Worm (Caenorhabditis elegans) whole organism, L1 larva: ENCODE results near the gene lips-9.

ENCODE experiments used
- aha-1 ChIP-seq: fragments of 150-350 bp; optimal IDR thresholded peaks from 2 replicates; lab custom pipeline; 2014; ENCODE audit warnings: missing biosample characterization, missing genetic modification characterization
- aly-2 ChIP-seq: fragments of 150-350 bp; optimal IDR thresholded peaks from 2 replicates; lab custom pipeline; 2014; ENCODE audit warnings: missing biosample characterization, missing genetic modification characterization
- ceh-63 ChIP-seq: fragments of 200-800 bp; sonication (Bioruptor generic); optimal IDR thresholded peaks from 2 replicates; lab custom pipeline; 2018; ENCODE audit warnings: mild to moderate bottlenecking, missing genetic modification characterization, missing compliant biosample characterization
- ceh-88 ChIP-seq: fragments of 200-800 bp; sonication (Bioruptor generic); IDR thresholded peaks from 2 replicates; pipeline ENCODE4 v1.3.6; 2022; ENCODE audit warnings: missing genetic modification characterization, missing compliant biosample characterization
- ces-1 ChIP-seq: fragments of 150-350 bp; optimal IDR thresholded peaks from 2 replicates; lab custom pipeline; 2014; ENCODE audit warnings: missing biosample characterization, missing genetic modification reagents, missing genetic modification characterization
- dpl-1 ChIP-seq, 3 experiments: fragments of 150-350 bp in 2 of 3; sonication (generic microtip) in 1 of 3; optimal IDR thresholded peaks; 2 replicates each; lab custom pipeline; 2014 to 2017; ENCODE audit warnings: missing biosample characterization in 3 of 3, missing genetic modification characterization in 3 of 3, missing genetic modification reagents in 3 of 3
- efl-1 ChIP-seq, 4 experiments: fragments of 150-350 bp; optimal IDR thresholded peaks in 3 of 4; peaks in 1 of 4; 1 replicate in 1 of 4; 2 replicates in 3 of 4; lab custom pipeline; 2014; ENCODE audit warnings: missing biosample characterization in 2 of 4, missing genetic modification characterization in 2 of 4, missing genetic modification reagents in 2 of 4
- efl-3 ChIP-seq: fragments of 200-800 bp; sonication (Bioruptor generic); optimal IDR thresholded peaks from 2 replicates; lab custom pipeline; 2018; ENCODE audit warnings: mild to moderate bottlenecking, missing genetic modification characterization, missing compliant biosample characterization
- fkh-4 ChIP-seq: sonication (generic microtip); optimal IDR thresholded peaks from 2 replicates; lab custom pipeline; 2016; ENCODE audit warnings: missing compliant biosample characterization, missing genetic modification characterization, borderline replicate concordance
- fos-1 ChIP-seq: fragments of 150-350 bp; optimal IDR thresholded peaks from 2 replicates; lab custom pipeline; 2014; ENCODE audit warnings: missing biosample characterization, missing genetic modification characterization
- grh-1 ChIP-seq: fragments of 200-800 bp; sonication (Bioruptor generic); IDR thresholded peaks from 2 replicates; pipeline ENCODE4 v1.3.6; 2022; ENCODE audit warnings: missing genetic modification reagents, missing genetic modification characterization, missing compliant biosample characterization
- isw-1 ChIP-seq: fragments of 200-800 bp; sonication (Bioruptor generic); IDR thresholded peaks from 2 replicates; pipeline ENCODE4 v1.3.6; 2022; ENCODE audit warnings: missing genetic modification characterization, missing compliant biosample characterization
- jun-1 ChIP-seq: fragments of 150-350 bp; optimal IDR thresholded peaks from 2 replicates; lab custom pipeline; 2014; ENCODE audit warnings: missing biosample characterization, missing genetic modification reagents, missing genetic modification characterization
- lin-13 ChIP-seq: fragments of 150-350 bp; optimal IDR thresholded peaks from 2 replicates; lab custom pipeline; 2014; ENCODE audit warnings: missing biosample characterization, missing genetic modification reagents, missing genetic modification characterization
- lin-14 ChIP-seq: fragments of 200-800 bp; sonication (Bioruptor generic); optimal IDR thresholded peaks from 2 replicates; lab custom pipeline; 2018; ENCODE audit warnings: mild to moderate bottlenecking, missing genetic modification characterization, moderate library complexity, missing compliant biosample characterization
- lin-15B ChIP-seq: fragments of 150-350 bp; sonication (generic microtip); optimal IDR thresholded peaks from 3 replicates; lab custom pipeline; 2014; ENCODE audit warnings: missing biosample characterization, missing genetic modification characterization
- lin-35 ChIP-seq, 2 experiments: fragments of 150-350 bp; optimal IDR thresholded peaks; 2 replicates each; lab custom pipeline; 2014; ENCODE audit warnings: missing biosample characterization in 2 of 2, missing genetic modification characterization in 2 of 2, missing genetic modification reagents in 2 of 2
- lin-39 ChIP-seq: fragments of 150-350 bp; optimal IDR thresholded peaks from 2 replicates; lab custom pipeline; 2014; ENCODE audit warnings: missing biosample characterization, missing genetic modification reagents, missing genetic modification characterization
- lsy-2 ChIP-seq, 2 experiments: fragments of 150-350 bp; optimal IDR thresholded peaks; 2 replicates each; lab custom pipeline; 2014; ENCODE audit warnings: missing biosample characterization in 2 of 2, missing genetic modification characterization in 2 of 2
- mep-1 ChIP-seq: fragments of 150-350 bp; optimal IDR thresholded peaks from 2 replicates; lab custom pipeline; 2014; ENCODE audit warnings: missing biosample characterization, missing genetic modification characterization
- nhr-71 ChIP-seq: sonication (generic microtip); optimal IDR thresholded peaks from 2 replicates; lab custom pipeline; 2016; ENCODE audit warnings: mild to moderate bottlenecking, missing genetic modification characterization, moderate library complexity, missing compliant biosample characterization
- nhr-76 ChIP-seq: sonication (generic microtip); optimal IDR thresholded peaks from 2 replicates; lab custom pipeline; 2017; ENCODE audit warnings: missing biosample characterization, missing genetic modification characterization
- nhr-77 ChIP-seq: fragments of 150-350 bp; optimal IDR thresholded peaks from 2 replicates; lab custom pipeline; 2014; ENCODE audit warnings: missing biosample characterization, missing genetic modification characterization
- nhr-85 ChIP-seq: sonication (generic microtip); peaks from one replicate; lab custom pipeline; 2016; ENCODE audit warnings: missing genetic modification characterization, inconsistent platforms, missing compliant biosample characterization
- pag-3 ChIP-seq: sonication (generic microtip); optimal IDR thresholded peaks from 2 replicates; lab custom pipeline; 2017; ENCODE audit warnings: missing genetic modification characterization, mild to moderate bottlenecking, missing compliant biosample characterization, antibody characterized with exemption, borderline replicate concordance; ENCODE audit not compliant: insufficient read depth
- rnt-1 ChIP-seq: sonication (generic microtip); optimal IDR thresholded peaks from 2 replicates; lab custom pipeline; 2016; ENCODE audit warnings: mild to moderate bottlenecking, missing genetic modification characterization, moderate library complexity, missing compliant biosample characterization
- skn-1 ChIP-seq: fragments of 150-350 bp; optimal IDR thresholded peaks from 2 replicates; lab custom pipeline; 2014; ENCODE audit warnings: missing biosample characterization, missing genetic modification characterization
- snpc-4 ChIP-seq: fragments of 150-350 bp; optimal IDR thresholded peaks from 2 replicates; lab custom pipeline; 2014; ENCODE audit warnings: missing biosample characterization, missing genetic modification characterization
- snu-23 ChIP-seq: sonication (generic microtip); optimal IDR thresholded peaks from 2 replicates; lab custom pipeline; 2016; ENCODE audit warnings: missing genetic modification characterization, missing compliant biosample characterization
- sox-4 ChIP-seq: sonication (generic microtip); optimal IDR thresholded peaks from 2 replicates; lab custom pipeline; 2016; ENCODE audit warnings: missing genetic modification characterization, missing compliant biosample characterization
- swsn-7 ChIP-seq: sonication (generic microtip); optimal IDR thresholded peaks from 2 replicates; lab custom pipeline; 2016; ENCODE audit warnings: missing genetic modification characterization, missing compliant biosample characterization
- tlp-1 ChIP-seq: fragments of 150-350 bp; optimal IDR thresholded peaks from 2 replicates; lab custom pipeline; 2014; ENCODE audit warnings: missing biosample characterization, missing genetic modification characterization
- unc-130 ChIP-seq: fragments of 150-350 bp; optimal IDR thresholded peaks from 2 replicates; lab custom pipeline; 2017; ENCODE audit warnings: missing biosample characterization, missing genetic modification characterization, inconsistent platforms
- unc-30 ChIP-seq: sonication (generic microtip); optimal IDR thresholded peaks from 2 replicates; lab custom pipeline; 2017; ENCODE audit warnings: missing biosample characterization, missing genetic modification characterization
- xbp-1 ChIP-seq: sonication (generic microtip); optimal IDR thresholded peaks from 2 replicates; lab custom pipeline; 2016; ENCODE audit warnings: missing genetic modification characterization, missing compliant biosample characterization
- ztf-11 ChIP-seq, 2 experiments: sonication (generic microtip); optimal IDR thresholded peaks; 2 replicates each; lab custom pipeline; 2016 to 2017; ENCODE audit warnings: missing genetic modification characterization in 2 of 2, missing biosample characterization in 1 of 2, missing compliant biosample characterization in 1 of 2

The lips-9 gene

DNA sequence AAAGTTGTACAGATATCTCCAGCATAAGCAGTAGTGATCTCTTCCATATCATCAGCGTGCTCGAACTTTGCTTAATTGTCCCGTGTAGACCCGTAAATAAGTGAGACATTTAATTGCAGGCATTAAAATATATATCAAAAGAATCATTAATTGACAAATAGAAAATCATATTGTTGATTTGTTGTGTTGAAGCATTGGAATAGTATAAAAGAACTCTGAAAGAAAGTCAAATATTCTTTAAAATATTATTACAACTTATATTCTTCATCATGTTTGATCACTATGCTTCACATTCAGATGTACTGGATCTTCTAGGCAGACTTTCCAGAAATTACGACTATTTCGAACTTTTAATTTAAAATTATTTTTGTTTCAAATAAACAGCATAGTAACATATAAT lies 9.6 kb downstream of the lips-9 start, which contains the start of gene F58G1.8:
Gene F58G1.8, minus strand, starts transcription at position 101 of the 400 bp plus-strand sequence.
- TF ChIP-seq unc-30 (tag; lab: Kevin White, UChicago) = no peak
- TF ChIP-seq lin-35 (GFP tag; optimal IDR thresholded peaks at IDR 0.05; lab: Kevin White, UChicago) = no peak
- TF ChIP-seq sox-4 (tag; lab: Kevin White, UChicago) = no peak
- no peak for TF ChIP-seq fkh-4
- TF ChIP-seq rnt-1 (tag; lab: Kevin White, UChicago) = no peak

DNA sequence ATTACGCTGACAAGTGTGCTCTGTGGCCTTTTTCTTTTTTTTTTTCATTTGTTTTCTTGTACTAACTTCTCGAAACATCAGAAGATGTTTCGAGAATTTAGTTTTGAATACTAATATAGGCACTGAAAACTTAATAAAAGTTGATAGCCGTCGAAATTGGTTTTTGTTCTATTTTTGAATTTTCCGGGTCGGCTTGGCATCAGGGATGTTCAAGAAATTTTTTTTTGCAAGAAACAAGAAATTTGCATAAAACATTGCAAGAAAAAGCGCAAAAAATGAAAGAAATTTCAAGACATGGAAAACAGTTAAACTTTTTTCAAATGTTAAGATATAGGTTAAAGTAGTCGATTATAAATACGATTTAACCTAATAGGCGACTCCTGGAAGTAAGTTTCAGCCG lies 11.9 kb downstream of the lips-9 start:
- TF ChIP-seq ceh-63 (GFP tag; lab: Kevin White, UChicago) = no peak
- no peak for TF ChIP-seq skn-1 (tag; lab: Kevin White, UChicago)

DNA sequence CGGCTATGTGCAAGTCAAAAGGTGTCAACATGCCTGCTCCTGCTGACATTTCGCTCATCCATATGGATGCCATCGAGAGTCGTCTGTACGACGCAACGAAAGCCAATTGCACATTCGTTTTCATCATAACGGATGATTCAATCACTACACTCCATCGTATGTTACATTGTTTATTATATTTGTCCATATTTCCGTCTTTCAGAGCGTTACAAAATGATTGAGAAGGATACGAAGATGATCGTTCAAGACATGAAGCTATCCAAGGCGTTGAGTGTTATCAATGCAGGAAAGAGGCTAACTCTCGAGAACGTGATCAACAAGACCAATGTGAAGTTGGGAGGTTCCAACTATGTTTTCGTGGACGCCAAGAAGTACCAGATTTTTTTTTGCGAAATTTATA lies 13.7 kb downstream of the lips-9 start:
- TF ChIP-seq lin-15B (tag; lab: Kevin White, UChicago) (no peak), ztf-11 (tag; optimal IDR thresholded peaks at IDR 0.05; lab: Kevin White, UChicago) (no peak), aha-1 (no peak), tlp-1 (tag; lab: Kevin White, UChicago) (no peak), grh-1 (GFP tag; lab: Robert Waterston, UW) (no peak), lin-35 (GFP tag; optimal IDR thresholded peaks at IDR 0.05; lab: Kevin White, UChicago) (no peak), snpc-4 (tag; lab: Kevin White, UChicago) (no peak), ces-1 (GFP tag; lab: Kevin White, UChicago) (no peak), snu-23 (GFP tag; lab: Kevin White, UChicago) (no peak), nhr-71 (tag; lab: Kevin White, UChicago) (no peak), swsn-7 (tag; lab: Kevin White, UChicago) (no peak), nhr-77 (tag; lab: Kevin White, UChicago) (no peak), pag-3 (tag; lab: Kevin White, UChicago) (no peak), fos-1 (tag; lab: Kevin White, UChicago) (no peak), xbp-1 (tag; lab: Kevin White, UChicago) (no peak), lin-14 (GFP tag; lab: Kevin White, UChicago) (no peak), fkh-4 (no peak)

DNA sequence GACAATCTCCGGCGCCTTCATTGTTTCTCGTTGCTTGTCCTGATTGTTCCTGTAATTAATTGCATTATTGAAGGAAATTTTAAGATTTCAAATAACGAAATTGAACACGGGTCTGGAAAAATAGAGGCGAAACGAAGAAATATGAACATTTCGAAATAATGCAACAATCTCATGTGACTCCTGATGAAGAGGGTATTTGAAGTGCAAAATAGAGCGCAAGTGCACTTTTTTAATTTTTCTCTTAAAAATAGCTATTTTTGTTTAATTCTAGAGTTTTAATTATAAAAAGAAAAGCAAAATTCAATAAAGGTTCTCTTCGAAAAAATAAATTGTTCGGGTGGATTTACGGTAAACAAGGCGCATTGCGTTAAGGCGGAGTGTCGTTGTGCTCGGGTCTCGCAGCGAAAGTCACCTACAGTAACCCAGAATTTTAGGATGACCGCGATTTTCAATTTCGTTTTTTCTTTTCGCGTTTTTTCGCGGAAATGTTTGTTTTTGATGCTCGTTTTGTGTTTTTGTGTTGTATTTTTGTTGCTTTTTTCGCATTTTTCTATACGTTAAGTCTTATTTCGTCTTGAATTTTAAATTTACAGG lies 16.1 kb downstream of the lips-9 start, which contains the start of the genes F58G1.2 and wago-4:
Gene F58G1.2, minus strand, starts transcription at position 51 of the 594 bp plus-strand sequence.
Gene wago-4, plus strand, starts transcription at position 592 of the 594 bp plus-strand sequence.
- TF ChIP-seq lin-39 = no peak
- no peak for TF ChIP-seq aly-2
- peak; percentile 26 to 54 for TF ChIP-seq lin-35 (GFP tag; optimal IDR thresholded peaks at IDR 0.05; lab: Kevin White, UChicago)
- TF ChIP-seq dpl-1 (GFP tag; optimal IDR thresholded peaks at IDR 0.05; lab: Kevin White, UChicago) = peak; percentile 23 to 70 (median 41)
- TF ChIP-seq rnt-1 (tag; lab: Kevin White, UChicago) = peak; percentile 10
- TF ChIP-seq unc-130 (tag; lab: Kevin White, UChicago) = no peak
- peak; percentile 8 for TF ChIP-seq mep-1 (tag; lab: Kevin White, UChicago)
- no peak for TF ChIP-seq nhr-76 (tag; lab: Kevin White, UChicago)
- TF ChIP-seq efl-1 (optimal IDR thresholded peaks at IDR 0.05; lab: Kevin White, UChicago) = peak; percentile 56 to 58
- TF ChIP-seq efl-1 (GFP tag; optimal IDR thresholded peaks at IDR 0.05 in 1 of 2; lab: Kevin White, UChicago) = peak; percentile 71 to 91
- peak; percentile 14 for TF ChIP-seq lin-13 (GFP tag; lab: Kevin White, UChicago)
- 0 out of 2 replicates have a peak, but pooled peaks have one; percentile 3 for TF ChIP-seq isw-1 (GFP tag; lab: Robert Waterston, UW)
- peak in 1 of 2 experiments; percentile 94 for TF ChIP-seq lsy-2 (tag; optimal IDR thresholded peaks at IDR 0.05; lab: Kevin White, UChicago)
- TF ChIP-seq ceh-88 (GFP tag; lab: Robert Waterston, UW) = no peak
- TF ChIP-seq fkh-4 = no peak
- no peak for TF ChIP-seq efl-3 (GFP tag; lab: Kevin White, UChicago)
- no peak for TF ChIP-seq lin-14 (GFP tag; lab: Kevin White, UChicago)
- no peak for TF ChIP-seq aha-1
- peak; percentile 68 for TF ChIP-seq nhr-85 (tag; lab: Kevin White, UChicago)
- TF ChIP-seq skn-1 (tag; lab: Kevin White, UChicago) = peak; percentile 35
- no peak for TF ChIP-seq jun-1
